Worm (Caenorhabditis elegans) whole organism, L4 larva: Measurements from ENCODE around the gene C46A5.6.

ENCODE experiments used
- D1046.2 ChIP-seq: fragments of 200-800 bp; sonication (Bioruptor generic); IDR thresholded peaks from 2 replicates; pipeline ENCODE4 v1.3.6; 2022; ENCODE audit warnings: missing genetic modification characterization, missing compliant biosample characterization
- F10B5.3 ChIP-seq: sonication (generic microtip); optimal IDR thresholded peaks from 2 replicates; lab custom pipeline; 2016; ENCODE audit warnings: mild to moderate bottlenecking, missing genetic modification characterization, missing compliant biosample characterization
- F49E8.2 ChIP-seq: sonication (generic microtip); optimal IDR thresholded peaks from 2 replicates; lab custom pipeline; 2016; ENCODE audit warnings: missing compliant biosample characterization, mild to moderate bottlenecking, missing genetic modification characterization, borderline replicate concordance
- T20F7.1 ChIP-seq: fragments of 200-800 bp; sonication (Bioruptor generic); optimal IDR thresholded peaks from 2 replicates; lab custom pipeline; 2018; ENCODE audit warnings: mild to moderate bottlenecking, missing genetic modification characterization, missing compliant biosample characterization
- Y105C5A.15 ChIP-seq: fragments of 200-800 bp; sonication (Bioruptor generic); IDR thresholded peaks from 2 replicates; pipeline ENCODE4 v1.3.6; 2022; ENCODE audit warnings: missing genetic modification characterization, missing compliant biosample characterization
- Y5F2A.4 ChIP-seq: fragments of 200-800 bp; sonication (Bioruptor generic); optimal IDR thresholded peaks from 2 replicates; lab custom pipeline; 2018; ENCODE audit warnings: mild to moderate bottlenecking, missing genetic modification characterization, missing compliant biosample characterization
- Y75B8A.6 ChIP-seq: fragments of 200-800 bp; sonication (Bioruptor generic); IDR thresholded peaks from 2 replicates; pipeline ENCODE4 v1.3.6; 2022; ENCODE audit warnings: missing genetic modification reagents, missing genetic modification characterization, missing compliant biosample characterization
- aha-1 ChIP-seq: fragments of 150-350 bp; peaks from one replicate; lab custom pipeline; 2014; ENCODE audit warnings: missing biosample characterization, missing genetic modification characterization
- attf-4 ChIP-seq: sonication (generic microtip); optimal IDR thresholded peaks from 3 replicates; lab custom pipeline; 2017; ENCODE audit warnings: missing biosample characterization, missing genetic modification characterization
- ceh-20 ChIP-seq: fragments of 200-800 bp; sonication (Bioruptor generic); IDR thresholded peaks from 2 replicates; pipeline ENCODE4 v1.3.6; 2022; ENCODE audit warnings: missing genetic modification reagents, missing genetic modification characterization, missing compliant biosample characterization
- ceh-44 ChIP-seq: fragments of 200-800 bp; sonication (Bioruptor generic); IDR thresholded peaks from 2 replicates; pipeline ENCODE4 v1.3.6; 2022; ENCODE audit warnings: missing genetic modification reagents, missing genetic modification characterization, missing compliant biosample characterization
- ceh-82 ChIP-seq: sonication (generic microtip); optimal IDR thresholded peaks from 2 replicates; lab custom pipeline; 2017; ENCODE audit warnings: missing biosample characterization, missing genetic modification characterization
- daf-16 ChIP-seq, 3 experiments: sonication (generic microtip); optimal IDR thresholded peaks; 2 replicates each; lab custom pipeline; 2016 to 2017; ENCODE audit warnings: missing genetic modification characterization in 3 of 3, missing genetic modification reagents in 3 of 3, mild to moderate bottlenecking in 2 of 3, missing compliant biosample characterization in 2 of 3, missing biosample characterization in 1 of 3, moderate library complexity in 1 of 3
- daf-19 ChIP-seq: fragments of 200-800 bp; sonication (Bioruptor generic); conservative IDR thresholded peaks from 2 replicates; pipeline ENCODE4 v1.3.6; 2022; ENCODE audit warnings: missing genetic modification characterization, missing compliant biosample characterization
- dmd-6 ChIP-seq: fragments of 200-800 bp; sonication (Bioruptor generic); IDR thresholded peaks from 2 replicates; pipeline ENCODE4 v1.3.6; 2022; ENCODE audit warnings: missing genetic modification reagents, missing genetic modification characterization, missing compliant biosample characterization
- dmd-8 ChIP-seq: fragments of 200-800 bp; sonication (Bioruptor generic); IDR thresholded peaks from 2 replicates; pipeline ENCODE4 v1.3.6; 2022; ENCODE audit warnings: missing genetic modification characterization, missing compliant biosample characterization
- dpl-1 ChIP-seq: fragments of 150-350 bp; optimal IDR thresholded peaks from 2 replicates; lab custom pipeline; 2014; ENCODE audit warnings: missing biosample characterization, missing genetic modification reagents, missing genetic modification characterization
- egl-27 ChIP-seq: sonication (generic microtip); optimal IDR thresholded peaks from 3 replicates; lab custom pipeline; 2017; ENCODE audit warnings: missing biosample characterization, missing genetic modification reagents, missing genetic modification characterization
- egl-43 ChIP-seq: fragments of 200-800 bp; sonication (Bioruptor generic); IDR thresholded peaks from 2 replicates; pipeline ENCODE4 v1.3.6; 2022; ENCODE audit warnings: missing genetic modification reagents, missing genetic modification characterization, missing compliant biosample characterization
- hif-1 ChIP-seq, 2 experiments: sonication (generic microtip); optimal IDR thresholded peaks; 2 replicates each; lab custom pipeline; 2016 to 2017; ENCODE audit warnings: missing compliant biosample characterization in 2 of 2, missing genetic modification characterization in 2 of 2, missing genetic modification reagents in 2 of 2, missing genotype in 2 of 2, mild to moderate bottlenecking in 1 of 2
- lin-13 ChIP-seq: fragments of 150-350 bp; optimal IDR thresholded peaks from 2 replicates; lab custom pipeline; 2014; ENCODE audit warnings: missing biosample characterization, missing genetic modification reagents, missing genetic modification characterization
- lin-29 ChIP-seq: fragments of 200-800 bp; sonication (Bioruptor generic); IDR thresholded peaks from 2 replicates; pipeline ENCODE4 v1.3.6; 2022; ENCODE audit warnings: missing genetic modification reagents, missing genetic modification characterization, missing compliant biosample characterization
- lin-38 ChIP-seq: fragments of 200-800 bp; sonication (Bioruptor generic); IDR thresholded peaks from 2 replicates; pipeline ENCODE4 v1.3.6; 2022; ENCODE audit warnings: missing genetic modification reagents, missing genetic modification characterization, missing compliant biosample characterization
- lir-3 ChIP-seq: sonication (generic microtip); optimal IDR thresholded peaks from 2 replicates; lab custom pipeline; 2016; ENCODE audit warnings: mild to moderate bottlenecking, missing genetic modification characterization, missing compliant biosample characterization
- lsy-2 ChIP-seq, 2 experiments: fragments of 150-350 bp in 1 of 2; sonication (generic microtip) in 1 of 2; optimal IDR thresholded peaks; 2 replicates each; lab custom pipeline; 2014 to 2017; ENCODE audit warnings: missing biosample characterization in 2 of 2, missing genetic modification characterization in 2 of 2
- madf-5 ChIP-seq, 2 experiments: fragments of 200-800 bp; sonication (Bioruptor generic); IDR thresholded peaks; 2 replicates each; pipeline ENCODE4 v1.3.6; 2022; ENCODE audit warnings: missing compliant biosample characterization in 2 of 2, missing genetic modification characterization in 2 of 2
- mep-1 ChIP-seq: fragments of 150-350 bp; sonication (generic microtip); optimal IDR thresholded peaks from 3 replicates; lab custom pipeline; 2014; ENCODE audit warnings: missing biosample characterization, missing genetic modification characterization
- mes-2 ChIP-seq: sonication (generic microtip); optimal IDR thresholded peaks from 2 replicates; lab custom pipeline; 2016; ENCODE audit warnings: missing genotype, mild to moderate bottlenecking, missing genetic modification characterization, missing compliant biosample characterization; ENCODE audit not compliant: poor library complexity, severe bottlenecking
- mxl-3 ChIP-seq: fragments of 200-800 bp; sonication (Bioruptor generic); optimal IDR thresholded peaks from 2 replicates; lab custom pipeline; 2018; ENCODE audit warnings: mild to moderate bottlenecking, missing genetic modification characterization, missing compliant biosample characterization
- nhr-28 ChIP-seq: fragments of 150-350 bp; optimal IDR thresholded peaks from 2 replicates; lab custom pipeline; 2014; ENCODE audit warnings: missing biosample characterization, missing genetic modification characterization
- nhr-41 ChIP-seq: fragments of 200-800 bp; sonication (Bioruptor generic); IDR thresholded peaks from 2 replicates; pipeline ENCODE4 v1.3.6; 2022; ENCODE audit warnings: missing genetic modification reagents, missing genetic modification characterization, missing compliant biosample characterization
- nhr-77 ChIP-seq: fragments of 150-350 bp; optimal IDR thresholded peaks from 2 replicates; lab custom pipeline; 2014; ENCODE audit warnings: missing biosample characterization, missing genetic modification characterization
- pha-4 ChIP-seq, 2 experiments: fragments of 150-350 bp in 1 of 2; fragments of 200-800 bp in 1 of 2; sonication (Bioruptor generic) in 1 of 2; IDR thresholded peaks in 1 of 2; optimal IDR thresholded peaks in 1 of 2; 2 replicates each; pipeline versions ENCODE4 v1.3.6 to Lab custom; 2014 to 2022; ENCODE audit warnings: missing genetic modification characterization in 2 of 2, missing genetic modification reagents in 2 of 2, missing biosample characterization in 1 of 2, missing compliant biosample characterization in 1 of 2
- rbr-2 ChIP-seq: sonication (generic microtip); optimal IDR thresholded peaks from 2 replicates; lab custom pipeline; 2016; ENCODE audit warnings: missing genotype, missing genetic modification characterization, missing compliant biosample characterization
- sdz-12 ChIP-seq: fragments of 200-800 bp; sonication (Bioruptor generic); optimal IDR thresholded peaks from 2 replicates; lab custom pipeline; 2018; ENCODE audit warnings: mild to moderate bottlenecking, missing genetic modification characterization, missing compliant biosample characterization
- skn-1 ChIP-seq: fragments of 150-350 bp; optimal IDR thresholded peaks from 2 replicates; lab custom pipeline; 2014; ENCODE audit warnings: missing biosample characterization, missing genetic modification characterization
- tag-97 ChIP-seq: fragments of 200-800 bp; sonication (Bioruptor generic); IDR thresholded peaks from 2 replicates; pipeline ENCODE4 v1.3.6; 2022; ENCODE audit warnings: missing genetic modification characterization, missing compliant biosample characterization
- zfp-3 ChIP-seq: fragments of 200-800 bp; sonication (Bioruptor generic); conservative IDR thresholded peaks from 2 replicates; pipeline ENCODE4 v1.3.6; 2022; ENCODE audit warnings: missing genetic modification reagents, missing genetic modification characterization, missing compliant biosample characterization

Gene C46A5.6

ce11 chrIV:7782292-7782691 lies 18.6 kb upstream of the C46A5.6 start, which contains the start of gene sec-10 (continued):
- TF ChIP-seq dmd-8 (GFP tag; lab: Robert Waterston, UW) (no peak), nhr-28 (tag; lab: Kevin White, UChicago) (peak; percentile 68), lin-29 (GFP tag; lab: Robert Waterston, UW) (no peak), D1046.2 (GFP tag; lab: Robert Waterston, UW) (no peak)

- TF ChIP-seq Y105C5A.15 (GFP tag; lab: Robert Waterston, UW) (no peak), daf-16 (GFP tag; optimal IDR thresholded peaks at IDR 0.05; lab: Kevin White, UChicago) (peak in 1 of 2 experiments; percentile 0), daf-16 (tag; optimal IDR thresholded peaks at IDR 0.05; lab: Kevin White, UChicago) (no peak)
- TF ChIP-seq, all 104 proteins: peak for 1
These were observed 15.2 kb upstream of the C46A5.6 start, which contains the start of gene rpap-3 for ce11 chrIV:7778865-7779264. Gene rpap-3 (minus strand): TSS chrIV:7778965.

ce11 chrIV:7775725-7776124 lies 12.1 kb upstream of the C46A5.6 start, which contains the start of gene swd-2.1:
Gene swd-2.1 (plus strand): TSS chrIV:7776025.
- TF ChIP-seq ceh-44 (no peak), sdz-12 (no peak), dpl-1 (GFP tag; lab: Kevin White, UChicago) (no peak), madf-5 (GFP tag; IDR thresholded peaks at IDR 0.05; lab: Robert Waterston, UW) (no peak), mep-1 (no peak)

- no peak for TF ChIP-seq ceh-20 (GFP tag; lab: Robert Waterston, UW)
- no peak for TF ChIP-seq dmd-6
- TF ChIP-seq nhr-28 (tag; lab: Kevin White, UChicago), result peak; percentile 22
- TF ChIP-seq mes-2 (tag; lab: Kevin White, UChicago), result peak; percentile 43
- no peak for TF ChIP-seq lin-13 (GFP tag; lab: Kevin White, UChicago)
- TF ChIP-seq lin-38, result peak; percentile 93
- peak in 1 of 2 experiments; percentile 63 for TF ChIP-seq lsy-2 (tag; optimal IDR thresholded peaks at IDR 0.05; lab: Kevin White, UChicago)
- TF ChIP-seq hif-1 (tag; optimal IDR thresholded peaks at IDR 0.05; lab: Kevin White, UChicago), result no peak
- TF ChIP-seq nhr-77, result peak; percentile 8
- TF ChIP-seq rbr-2 (tag; lab: Kevin White, UChicago), result no peak
- no peak for TF ChIP-seq nhr-41 (GFP tag; lab: Robert Waterston, UW)
- no peak for TF ChIP-seq F10B5.3
- no peak for TF ChIP-seq skn-1 (tag; lab: Kevin White, UChicago)
- TF ChIP-seq attf-4 (tag; lab: Kevin White, UChicago), result no peak
- TF ChIP-seq ceh-82 (tag; lab: Kevin White, UChicago), result no peak
- TF ChIP-seq zfp-3 (GFP tag; lab: Robert Waterston, UW), result no peak
- no peak for TF ChIP-seq Y75B8A.6 (GFP tag; lab: Robert Waterston, UW)
- TF ChIP-seq pha-4 (GFP tag; IDR thresholded peaks at IDR 0.05; lab: Robert Waterston, UW), result no peak
- no peak for TF ChIP-seq pha-4 (tag; optimal IDR thresholded peaks at IDR 0.05; lab: Kevin White, UChicago)
- no peak for TF ChIP-seq tag-97 (GFP tag; lab: Robert Waterston, UW)
- TF ChIP-seq D1046.2 (GFP tag; lab: Robert Waterston, UW), result no peak
- no peak for TF ChIP-seq egl-43 (GFP tag; lab: Robert Waterston, UW)
- no peak for TF ChIP-seq daf-19
- TF ChIP-seq aha-1 (tag; lab: Kevin White, UChicago), result peak; percentile 50
- TF ChIP-seq T20F7.1, result peak; percentile 47
- TF ChIP-seq F49E8.2 (tag; lab: Kevin White, UChicago), result no peak
- TF ChIP-seq dpl-1 (GFP tag; lab: Kevin White, UChicago), result peak; percentile 58
- no peak for TF ChIP-seq Y5F2A.4 (GFP tag; lab: Kevin White, UChicago)
- TF ChIP-seq mxl-3, result no peak
- TF ChIP-seq lir-3 (tag; lab: Kevin White, UChicago), result no peak
- TF ChIP-seq egl-27 (tag; lab: Kevin White, UChicago), result no peak
These were observed 10.6 kb upstream of the C46A5.6 start, which contains the start of the genes hcf-1 and swd-2.2 for ce11 chrIV:7774206-7774605. Gene hcf-1 (minus strand): TSS chrIV:7774275. Gene swd-2.2 (plus strand): TSS chrIV:7774411.
